Worm (Caenorhabditis elegans) whole organism, early embryonic: ENCODE measurements around the gene fbxc-39.

Experiments used
- B0310.2 ChIP-seq: sonication (generic microtip); optimal IDR thresholded peaks from 2 replicates; lab custom pipeline; 2016; ENCODE audit warnings: mild to moderate bottlenecking, missing genetic modification characterization, missing compliant biosample characterization
- F13C5.2 ChIP-seq: sonication (generic microtip); optimal IDR thresholded peaks from 2 replicates; lab custom pipeline; 2017; ENCODE audit warnings: mild to moderate bottlenecking, missing genetic modification characterization, inconsistent platforms, missing compliant biosample characterization
- ceh-13 ChIP-seq: fragments of 200-800 bp; sonication (Bioruptor generic); optimal IDR thresholded peaks from 2 replicates; lab custom pipeline; 2018; ENCODE audit warnings: mild to moderate bottlenecking, missing genetic modification characterization, missing compliant biosample characterization
- flt-1 ChIP-seq: fragments of 200-800 bp; sonication (Bioruptor generic); IDR thresholded peaks from 2 replicates; pipeline ENCODE4 v1.3.6; 2022; ENCODE audit warnings: missing genetic modification characterization, missing compliant biosample characterization
- hmbx-1 ChIP-seq: sonication (generic microtip); optimal IDR thresholded peaks from 2 replicates; lab custom pipeline; 2016; ENCODE audit warnings: mild to moderate bottlenecking, missing genetic modification characterization, missing compliant biosample characterization
- hmg-4 ChIP-seq: fragments of 200-800 bp; sonication (Bioruptor generic); optimal IDR thresholded peaks from 2 replicates; lab custom pipeline; 2018; ENCODE audit warnings: mild to moderate bottlenecking, missing genetic modification characterization, missing compliant biosample characterization
- hnd-1 ChIP-seq: sonication (generic microtip); optimal IDR thresholded peaks from 2 replicates; lab custom pipeline; 2016; ENCODE audit warnings: missing genetic modification characterization, missing compliant biosample characterization
- pes-1 ChIP-seq: fragments of 200-800 bp; sonication (Bioruptor generic); IDR thresholded peaks from 2 replicates; pipeline ENCODE4 v1.3.6; 2022; ENCODE audit warnings: missing genetic modification reagents, missing genetic modification characterization, missing compliant biosample characterization
- scrt-1 ChIP-seq: fragments of 200-800 bp; sonication (Bioruptor generic); IDR thresholded peaks from 2 replicates; pipeline ENCODE4 v1.3.6; 2022; ENCODE audit warnings: missing genetic modification characterization, missing compliant biosample characterization
- sea-1 ChIP-seq: fragments of 200-800 bp; sonication (Bioruptor generic); conservative IDR thresholded peaks from 2 replicates; pipeline ENCODE4 v1.3.6; 2022; ENCODE audit warnings: missing genetic modification characterization, missing compliant biosample characterization
- tbx-11 ChIP-seq: fragments of 200-800 bp; sonication (Bioruptor generic); IDR thresholded peaks from 2 replicates; pipeline ENCODE4 v1.3.6; 2022; ENCODE audit warnings: missing genetic modification characterization, missing compliant biosample characterization
- tbx-37 ChIP-seq: fragments of 200-800 bp; sonication (Bioruptor generic); conservative IDR thresholded peaks from 2 replicates; pipeline ENCODE4 v1.3.6; 2022; ENCODE audit warnings: missing genetic modification reagents, missing genetic modification characterization, missing compliant biosample characterization
- tra-4 ChIP-seq: sonication (generic microtip); optimal IDR thresholded peaks from 2 replicates; lab custom pipeline; 2017; ENCODE audit warnings: missing genetic modification characterization, missing compliant biosample characterization

The fbxc-39 gene

DNA sequence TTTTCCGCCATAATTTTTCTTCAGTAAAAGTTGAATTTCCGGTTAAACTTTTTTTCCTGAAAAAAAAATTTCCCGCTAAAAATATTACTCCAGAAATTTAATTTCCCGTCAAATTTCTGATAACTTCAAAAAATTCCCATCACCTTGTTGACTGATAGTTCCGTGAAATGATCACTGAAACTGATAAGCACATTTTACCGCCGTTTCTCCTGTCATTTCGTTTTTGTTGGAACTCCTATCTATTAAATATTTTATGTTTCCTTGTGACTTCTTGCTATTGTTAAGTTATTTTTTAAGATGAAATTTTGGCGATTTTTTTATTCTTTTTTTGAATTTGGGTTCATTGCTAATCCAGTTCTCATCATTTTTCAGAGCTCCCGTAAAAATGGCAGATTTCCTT lies 40.1 kb downstream of the fbxc-39 start, which contains the start of gene math-34:
Gene math-34, plus strand, starts transcription at position 371 of the 400 bp plus-strand sequence.
- TF ChIP-seq hmg-4 (GFP tag; lab: Kevin White, UChicago): no peak
- TF ChIP-seq pes-1 (GFP tag; lab: Robert Waterston, UW): no peak
- no peak for TF ChIP-seq tbx-37 (GFP tag; lab: Robert Waterston, UW)
- no peak for TF ChIP-seq flt-1 (GFP tag; lab: Robert Waterston, UW)
- TF ChIP-seq B0310.2: no peak
- TF ChIP-seq scrt-1 (GFP tag; lab: Robert Waterston, UW): no peak
- no peak for TF ChIP-seq tra-4 (tag; lab: Kevin White, UChicago)
- no peak for TF ChIP-seq F13C5.2 (tag; lab: Kevin White, UChicago)

- TF ChIP-seq ceh-13 (GFP tag; lab: Kevin White, UChicago): no peak
- TF ChIP-seq sea-1: no peak
- no peak for TF ChIP-seq hnd-1 (tag; lab: Kevin White, UChicago)
- TF ChIP-seq hmg-4 (GFP tag; lab: Kevin White, UChicago): no peak
- TF ChIP-seq flt-1 (GFP tag; lab: Robert Waterston, UW): no peak
- no peak for TF ChIP-seq B0310.2
- no peak for TF ChIP-seq hmbx-1 (tag; lab: Kevin White, UChicago)
- no peak for TF ChIP-seq tbx-11 (GFP tag; lab: Robert Waterston, UW)
Observed at ce11 chrII:1040464-1040863, 51.9 kb downstream of the fbxc-39 start, which contains the start of gene fbxb-39. Gene fbxb-39, minus strand, starts transcription at chrII:1040564.
